Fruit fly (Drosophila melanogaster): Measurements from ENCODE around the gene CG14325.

The CG14325 gene

dm6 chr3R:17619726-17620282, 7.1 kb upstream of the CG14325 start:
- TF ChIP-seq Abd-B (GFP tag; optimal IDR thresholded peaks at IDR 0.05) (no peak), sage (GFP tag; optimal IDR thresholded peaks at IDR 0.05) (peak; percentile 31), CrebA (GFP tag; optimal IDR thresholded peaks at IDR 0.05; ENCODE audit: borderline replicate concordance) (peak; percentile 92), Rel (GFP tag; optimal IDR thresholded peaks at IDR 0.05) (no peak), Rel (tag; optimal IDR thresholded peaks at IDR 0.05) (peak; percentile 59), dsf (GFP tag; optimal IDR thresholded peaks at IDR 0.05; ENCODE audit: borderline replicate concordance) (no peak), jim (GFP tag; optimal IDR thresholded peaks at IDR 0.05) (no peak), foxo (GFP tag; optimal IDR thresholded peaks at IDR 0.05) (peak in 1 of 2 experiments; percentile 13), Jra (GFP tag; optimal IDR thresholded peaks at IDR 0.05) (no peak), CG32264 (GFP tag; optimal IDR thresholded peaks at IDR 0.05) (peak; percentile 3), Sp1 (GFP tag; optimal IDR thresholded peaks at IDR 0.05) (peak; percentile 56), Hnf4 (GFP tag; optimal IDR thresholded peaks at IDR 0.05) (peak; percentile 35)

DNA sequence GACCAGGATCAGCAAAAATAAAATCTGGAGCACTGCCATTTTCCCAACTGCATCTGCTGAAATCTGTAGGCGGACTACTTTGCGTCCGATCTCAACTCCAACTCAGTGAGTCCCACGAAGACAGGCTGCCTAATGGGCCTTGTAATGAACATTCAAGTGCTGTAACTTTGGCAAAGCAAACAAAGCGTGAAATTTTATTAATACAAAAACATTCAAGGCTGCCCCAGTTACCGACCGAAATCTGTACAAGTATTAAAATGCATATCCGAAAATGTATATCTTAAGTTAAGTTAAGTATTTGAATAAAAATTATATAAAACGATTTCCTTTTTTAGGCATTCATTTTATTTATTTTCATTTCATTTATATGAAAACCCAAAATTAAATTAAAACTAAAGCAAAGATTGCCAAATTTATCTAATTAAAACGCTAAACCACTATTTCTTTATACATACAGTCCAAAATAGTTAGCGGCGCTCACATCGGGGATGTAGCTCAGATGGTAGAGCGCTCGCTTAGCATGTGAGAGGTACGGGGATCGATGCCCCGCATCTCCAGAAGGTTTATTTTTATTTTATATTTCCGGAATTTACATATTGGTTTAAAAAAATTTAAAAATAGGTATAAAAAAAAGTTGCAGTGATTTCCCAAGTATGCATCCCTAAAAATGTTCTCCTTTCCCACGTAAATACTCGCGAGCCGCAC, 4.7 kb upstream of the CG14325 start, which contains the start of gene CG14323:
TSS of gene CG14323 (minus strand) at position 51 of the 705 bp plus-strand sequence.
- TF ChIP-seq Hr83 (GFP tag; optimal IDR thresholded peaks at IDR 0.05; ENCODE audit: poor library complexity, severe bottlenecking) (no peak), sage (GFP tag; optimal IDR thresholded peaks at IDR 0.05) (no peak), lola (GFP tag; optimal IDR thresholded peaks at IDR 0.05) (no peak), CG9705 (GFP tag; optimal IDR thresholded peaks at IDR 0.05) (no peak), Rel (GFP tag; optimal IDR thresholded peaks at IDR 0.05) (no peak), Rel (tag; optimal IDR thresholded peaks at IDR 0.05) (no peak), CrebA (GFP tag; optimal IDR thresholded peaks at IDR 0.05; ENCODE audit: borderline replicate concordance) (no peak), sv (GFP tag; optimal IDR thresholded peaks at IDR 0.05) (no peak), h (GFP tag; optimal IDR thresholded peaks at IDR 0.05) (no peak), dmrt93B (GFP tag; optimal IDR thresholded peaks at IDR 0.05) (no peak)

DNA sequence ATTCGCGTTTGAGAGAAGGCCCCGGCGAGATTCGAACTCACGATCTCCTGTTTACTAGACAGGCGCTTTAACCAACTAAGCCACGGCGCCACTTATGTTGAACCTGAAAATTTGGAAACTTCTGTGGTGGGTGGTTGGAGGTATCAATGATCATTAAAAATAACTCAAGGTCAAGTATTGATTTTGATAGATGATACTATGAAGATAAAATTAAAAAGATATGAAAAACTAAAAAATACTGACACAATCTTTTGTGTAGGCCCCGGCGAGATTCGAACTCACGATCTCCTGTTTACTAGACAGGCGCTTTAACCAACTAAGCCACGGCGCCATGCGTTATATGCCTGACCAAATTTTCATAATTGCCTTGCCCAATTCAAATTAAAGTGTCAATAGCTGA, 2.4 kb upstream of the CG14325 start:
- TF ChIP-seq GATAd (GFP tag; optimal IDR thresholded peaks at IDR 0.05) (no peak), CrebA (GFP tag; optimal IDR thresholded peaks at IDR 0.05; ENCODE audit: borderline replicate concordance) (peak; percentile 27)

- no peak for TF ChIP-seq psq (GFP tag; optimal IDR thresholded peaks at IDR 0.05)
- no peak for TF ChIP-seq Dif (GFP tag; optimal IDR thresholded peaks at IDR 0.05; ENCODE audit: partially characterized antibody)
- TF ChIP-seq jim (GFP tag; optimal IDR thresholded peaks at IDR 0.05) = no peak
- TF ChIP-seq Abd-B (GFP tag; optimal IDR thresholded peaks at IDR 0.05) = no peak
- no peak for TF ChIP-seq dmrt93B (GFP tag; optimal IDR thresholded peaks at IDR 0.05)
- TF ChIP-seq Rel (GFP tag; optimal IDR thresholded peaks at IDR 0.05) = no peak
- peak; percentile 74 for TF ChIP-seq Rel (tag; optimal IDR thresholded peaks at IDR 0.05)
These were observed 2.0 kb upstream of the CG14325 start, which contains the start of gene AttD for dm6 chr3R:17624968-17625367. TSS of gene AttD (plus strand) at chr3R:17625268.

- no peak for TF ChIP-seq Myc (optimal IDR thresholded peaks at IDR 0.05)
- TF ChIP-seq Dif (GFP tag; optimal IDR thresholded peaks at IDR 0.05; ENCODE audit: partially characterized antibody) = no peak
- no peak for TF ChIP-seq fru (GFP tag; optimal IDR thresholded peaks at IDR 0.05)
- TF ChIP-seq br (GFP tag; optimal IDR thresholded peaks at IDR 0.05) = no peak
- TF ChIP-seq Dfd (GFP tag; optimal IDR thresholded peaks at IDR 0.05) = no peak
- no peak for TF ChIP-seq dl (GFP tag; optimal IDR thresholded peaks at IDR 0.05; ENCODE audit: insufficient read depth in 1 of 2, partially characterized antibody in 2 of 2)
- TF ChIP-seq Rel (GFP tag; optimal IDR thresholded peaks at IDR 0.05) = no peak
- no peak for TF ChIP-seq Rel (tag; optimal IDR thresholded peaks at IDR 0.05)
- no peak for TF ChIP-seq brk (GFP tag; optimal IDR thresholded peaks at IDR 0.05)
- TF ChIP-seq Mio (GFP tag; optimal IDR thresholded peaks at IDR 0.05) = no peak
- no peak for TF ChIP-seq dmrt93B (GFP tag; optimal IDR thresholded peaks at IDR 0.05)
- TF ChIP-seq tai (GFP tag; optimal IDR thresholded peaks at IDR 0.05) = no peak
These were observed 3.5 kb downstream of the CG14325 start, which contains the start of gene CG43175 for dm6 chr3R:17630417-17630816. TSS of gene CG43175 (plus strand) at chr3R:17630717.
